Worm (Caenorhabditis elegans): ENCODE measurements around the gene T13B5.9.

T13B5.9 gene

DNA sequence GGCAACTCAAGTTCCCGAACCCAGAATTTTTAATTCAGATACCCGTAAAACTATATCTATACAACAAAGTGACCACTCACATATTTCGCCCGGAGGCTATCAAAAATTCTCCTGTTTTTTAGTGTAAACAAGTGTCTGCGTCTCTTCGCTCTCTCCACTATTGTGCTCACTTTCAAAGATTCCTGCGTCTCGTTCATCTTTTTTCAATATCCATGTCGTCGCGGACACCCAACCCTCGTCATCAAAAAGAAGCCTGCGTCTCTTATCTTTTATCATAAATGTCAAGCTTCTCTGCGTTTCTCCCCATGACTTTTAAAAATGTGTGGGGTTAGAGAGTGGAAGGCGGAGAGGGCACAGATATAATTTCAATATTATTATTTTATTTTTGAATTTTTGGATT is 19.4 kb downstream of the T13B5.9 start:
- TF ChIP-seq ttx-3 (tag; optimal IDR thresholded peaks at IDR 0.05) (no peak), zip-5 (tag; optimal IDR thresholded peaks at IDR 0.05) (no peak), tbx-2 (tag; optimal IDR thresholded peaks at IDR 0.05) (peak; percentile 2), F13H6.1 (tag; optimal IDR thresholded peaks at IDR 0.05) (peak; percentile 27), C08G9.2 (tag; optimal IDR thresholded peaks at IDR 0.05) (no peak), unc-55 (GFP tag; optimal IDR thresholded peaks at IDR 0.05) (peak; percentile 44), ceh-22 (tag; optimal IDR thresholded peaks at IDR 0.05) (no peak), eyg-1 (tag; optimal IDR thresholded peaks at IDR 0.05) (no peak), nfya-1 (tag; optimal IDR thresholded peaks at IDR 0.05) (peak; percentile 41), ceh-18 (tag; optimal IDR thresholded peaks at IDR 0.05) (peak; percentile 8), ceh-48 (tag; optimal IDR thresholded peaks at IDR 0.05) (no peak), sdc-2 (tag; optimal IDR thresholded peaks at IDR 0.05) (no peak)

DNA sequence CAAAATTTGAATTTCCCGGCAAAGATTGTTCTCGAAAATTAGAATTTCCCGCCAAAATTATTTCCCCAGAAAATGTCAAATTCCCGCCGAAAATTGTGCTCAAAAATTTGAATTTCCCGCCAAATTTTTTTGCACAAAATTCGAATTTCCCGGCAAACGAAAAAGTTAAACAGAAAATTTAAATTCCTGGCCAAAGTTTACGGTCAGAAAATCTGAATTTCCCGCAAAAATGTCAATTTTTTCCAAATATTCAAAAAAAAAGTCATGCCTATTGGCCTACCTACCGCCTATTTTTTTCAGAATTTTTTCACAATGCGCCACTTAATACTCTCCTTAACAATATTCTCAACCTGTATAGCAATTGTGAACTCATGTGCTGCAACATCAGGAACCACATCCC is 21.4 kb downstream of the T13B5.9 start, which contains the start of gene K02E7.1:
Gene K02E7.1, plus strand, starts transcription at position 301 of the 400 bp plus-strand sequence.
- TF ChIP-seq ceh-6 (GFP tag; optimal IDR thresholded peaks at IDR 0.05) (no peak), fax-1 (tag; optimal IDR thresholded peaks at IDR 0.05) (no peak), pag-3 (tag; optimal IDR thresholded peaks at IDR 0.05; ENCODE audit: borderline replicate concordance) (no peak), nhr-11 (tag; optimal IDR thresholded peaks at IDR 0.05) (no peak), madf-2 (tag; optimal IDR thresholded peaks at IDR 0.05) (no peak), mec-3 (tag; optimal IDR thresholded peaks at IDR 0.05; ENCODE audit: borderline replicate concordance) (no peak), tbx-2 (tag; optimal IDR thresholded peaks at IDR 0.05) (no peak), tbx-7 (tag; optimal IDR thresholded peaks at IDR 0.05) (no peak), hlh-6 (tag; optimal IDR thresholded peaks at IDR 0.05) (no peak), ceh-34 (tag; optimal IDR thresholded peaks at IDR 0.05) (no peak), dve-1 (tag; optimal IDR thresholded peaks at IDR 0.05) (no peak), pqm-1 (tag; optimal IDR thresholded peaks at IDR 0.05) (no peak), C08G9.2 (tag; optimal IDR thresholded peaks at IDR 0.05) (no peak)

DNA sequence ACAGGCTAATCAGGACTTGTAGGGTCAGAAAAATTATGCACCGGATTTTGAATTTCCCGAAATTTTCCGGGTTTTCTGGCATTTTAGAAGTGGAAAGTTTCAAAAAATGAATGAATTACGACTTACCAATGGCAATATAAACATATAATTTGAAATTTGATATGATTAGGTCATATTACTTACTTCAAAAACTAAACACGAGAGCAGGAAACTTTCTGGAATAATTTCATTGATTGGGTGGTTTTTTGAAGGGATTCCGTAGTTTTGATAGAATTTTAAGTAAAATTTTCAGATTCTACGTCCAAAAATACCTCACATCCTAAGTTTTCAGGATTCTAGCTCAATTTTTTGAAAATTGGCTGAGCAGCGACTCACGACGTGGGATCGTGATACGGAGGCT is 28.9 kb downstream of the T13B5.9 start, which contains the start of gene K02E7.11:
Gene K02E7.11, minus strand, starts transcription at position 101 of the 400 bp plus-strand sequence.
- TF ChIP-seq hlh-30 (tag; optimal IDR thresholded peaks at IDR 0.05; ENCODE audit: insufficient read depth) (no peak), odd-2 (tag; optimal IDR thresholded peaks at IDR 0.05) (no peak), ceh-30 (tag; optimal IDR thresholded peaks at IDR 0.05) (no peak), dmd-4 (tag; optimal IDR thresholded peaks at IDR 0.05; ENCODE audit: borderline replicate concordance) (no peak), pat-9 (tag; optimal IDR thresholded peaks at IDR 0.05) (no peak), hlh-8 (tag; optimal IDR thresholded peaks at IDR 0.05) (no peak), T23F11.4 (GFP tag; optimal IDR thresholded peaks at IDR 0.05) (no peak), zip-5 (tag; optimal IDR thresholded peaks at IDR 0.05) (no peak), ceh-14 (tag; optimal IDR thresholded peaks at IDR 0.05) (no peak), ref-2 (tag; optimal IDR thresholded peaks at IDR 0.05) (no peak), unc-86 (tag; optimal IDR thresholded peaks at IDR 0.05) (no peak), ceh-19 (GFP tag; optimal IDR thresholded peaks at IDR 0.05) (no peak), pha-2 (tag; optimal IDR thresholded peaks at IDR 0.05) (no peak), sdc-2 (tag; optimal IDR thresholded peaks at IDR 0.05) (no peak), mec-3 (tag; optimal IDR thresholded peaks at IDR 0.05; ENCODE audit: borderline replicate concordance) (no peak)

DNA sequence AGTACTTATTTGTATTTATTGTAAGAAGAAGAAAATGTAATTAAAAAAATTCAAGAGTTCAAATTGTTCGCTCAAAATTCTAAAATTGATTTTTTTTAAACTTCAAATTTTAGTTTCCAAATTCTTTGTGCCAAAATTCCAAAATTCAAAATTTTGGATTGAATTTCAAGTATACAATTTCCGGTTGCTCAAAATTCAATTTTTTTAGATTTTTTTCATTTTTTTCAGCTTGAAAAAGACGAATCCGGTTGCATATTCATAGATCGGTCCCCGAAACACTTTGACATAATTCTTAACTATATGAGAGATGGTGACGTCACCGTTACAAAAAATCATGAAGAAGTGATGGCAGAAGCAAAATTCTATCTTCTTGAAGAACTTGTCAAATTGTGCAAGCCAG is 32.2 kb downstream of the T13B5.9 start, which contains the start of gene K02E7.4:
Gene K02E7.4, plus strand, starts transcription at position 301 of the 400 bp plus-strand sequence.
- TF ChIP-seq ceh-18 (tag; optimal IDR thresholded peaks at IDR 0.05) (no peak), dmd-4 (tag; optimal IDR thresholded peaks at IDR 0.05; ENCODE audit: borderline replicate concordance) (no peak), mec-3 (tag; optimal IDR thresholded peaks at IDR 0.05; ENCODE audit: borderline replicate concordance) (no peak), K02D7.2 (tag; optimal IDR thresholded peaks at IDR 0.05) (no peak), pqm-1 (tag; optimal IDR thresholded peaks at IDR 0.05) (no peak), ceh-22 (tag; optimal IDR thresholded peaks at IDR 0.05) (no peak), ceh-34 (tag; optimal IDR thresholded peaks at IDR 0.05) (no peak), fkh-10 (GFP tag; optimal IDR thresholded peaks at IDR 0.05) (no peak)

All from whole organism, late embryonic.